Fruit fly (Drosophila melanogaster): ENCODE measurements around the gene ChAT.
A peak's percentile ranks its signal among the peaks of the same experiment; 100 is the strongest.

Gene ChAT

DNA sequence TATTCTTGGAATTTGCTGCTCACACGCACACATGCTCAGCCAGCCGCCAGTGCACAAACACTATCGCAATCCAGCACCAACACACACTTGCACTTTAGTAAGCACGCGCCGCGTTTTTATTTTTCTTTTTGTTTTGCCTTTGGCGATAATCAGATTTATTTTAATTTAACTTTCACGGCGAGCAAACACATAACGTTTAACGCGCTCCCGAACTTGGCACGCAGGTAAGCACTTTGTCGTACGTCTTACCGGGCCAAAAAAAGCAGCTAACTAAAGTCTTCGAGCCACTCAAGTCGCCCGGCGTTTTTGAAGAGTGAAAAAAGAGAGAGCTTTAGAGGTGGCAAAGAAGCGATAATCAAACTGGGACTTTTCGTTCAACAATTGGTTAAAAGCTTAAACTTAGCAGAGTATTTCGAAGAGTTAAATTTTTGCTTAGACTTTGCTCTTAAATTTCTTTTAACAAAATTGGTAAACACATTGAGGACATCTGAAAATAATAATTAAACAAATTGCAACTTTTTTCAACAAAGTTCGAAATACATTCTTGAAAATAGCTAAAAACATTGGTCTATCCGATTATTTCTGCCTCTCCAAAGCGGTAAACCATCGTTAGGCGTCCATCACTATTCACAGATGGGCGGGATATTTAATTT lies 38.1 kb downstream of the ChAT start, which contains the start of gene Mekk1 (continued):
- no peak for TF ChIP-seq Six4 (GFP tag; optimal IDR thresholded peaks at IDR 0.05)
- peak; percentile 12 for TF ChIP-seq Hr3 (GFP tag; optimal IDR thresholded peaks at IDR 0.05)
- TF ChIP-seq Sry-β (GFP tag; optimal IDR thresholded peaks at IDR 0.05), result peak; percentile 87
- TF ChIP-seq CG15269 (tag; optimal IDR thresholded peaks at IDR 0.05), result peak; percentile 53
- peak in 1 of 3 experiments; percentile 30 for TF ChIP-seq lola (GFP tag; optimal IDR thresholded peaks at IDR 0.05)
- TF ChIP-seq Camta (GFP tag; optimal IDR thresholded peaks at IDR 0.05), result peak; percentile 19
- TF ChIP-seq gsb-n (tag; optimal IDR thresholded peaks at IDR 0.05), result peak; percentile 29
- TF ChIP-seq CG4820 (GFP tag; optimal IDR thresholded peaks at IDR 0.05), result no peak
- peak; percentile 67 for TF ChIP-seq HLH54F (GFP tag; optimal IDR thresholded peaks at IDR 0.05)
- TF ChIP-seq Scr (GFP tag; IDR thresholded peaks at IDR 0.05; ENCODE audit: partially characterized antibody), result peak; percentile 77
- TF ChIP-seq inv (GFP tag; IDR thresholded peaks at IDR 0.05; ENCODE audit: partially characterized antibody), result peak; percentile 56
- peak; percentile 31 for TF ChIP-seq Antp (GFP tag; optimal IDR thresholded peaks at IDR 0.05)
- no peak for TF ChIP-seq cato (GFP tag; optimal IDR thresholded peaks at IDR 0.05; ENCODE audit: borderline replicate concordance)
- peak; percentile 17 for TF ChIP-seq her (GFP tag; optimal IDR thresholded peaks at IDR 0.05)
- peak; percentile 7 for TF ChIP-seq CG10431 (GFP tag; optimal IDR thresholded peaks at IDR 0.05)
- TF ChIP-seq CG12299 (tag; optimal IDR thresholded peaks at IDR 0.05), result no peak
- peak; percentile 74 for TF ChIP-seq CG13287 (GFP tag; IDR thresholded peaks at IDR 0.05; ENCODE audit: partially characterized antibody)
- TF ChIP-seq CG2120 (GFP tag; optimal IDR thresholded peaks at IDR 0.05), result peak; percentile 79
- TF ChIP-seq lab (GFP tag; optimal IDR thresholded peaks at IDR 0.05), result peak; percentile 53
- no peak for TF ChIP-seq esg (GFP tag; conservative IDR thresholded peaks at IDR 0.05)
- peak; percentile 26 for TF ChIP-seq Blimp-1 (GFP tag; optimal IDR thresholded peaks at IDR 0.05)
- peak; percentile 63 for TF ChIP-seq NfI (GFP tag; optimal IDR thresholded peaks at IDR 0.05)
- TF ChIP-seq pho (GFP tag; optimal IDR thresholded peaks at IDR 0.05), result peak; percentile 63
- TF ChIP-seq Drgx (GFP tag; IDR thresholded peaks at IDR 0.05), result peak; percentile 5; the same call in 1 of the 2 replicates
- TF ChIP-seq CG6765 (GFP tag; optimal IDR thresholded peaks at IDR 0.05), result peak; percentile 1
- TF ChIP-seq dpn (GFP tag; optimal IDR thresholded peaks at IDR 0.05), result peak; percentile 39 to 52
- TF ChIP-seq CG16813 (GFP tag; IDR thresholded peaks at IDR 0.05; ENCODE audit: partially characterized antibody), result peak; percentile 61
- TF ChIP-seq mam (GFP tag; optimal IDR thresholded peaks at IDR 0.05), result peak; percentile 70
- TF ChIP-seq sug (tag; optimal IDR thresholded peaks at IDR 0.05), result peak; percentile 83
- peak; percentile 26 for TF ChIP-seq CG2712 (tag; optimal IDR thresholded peaks at IDR 0.05)
- peak; percentile 52 for TF ChIP-seq amos (GFP tag; IDR thresholded peaks at IDR 0.05; ENCODE audit: partially characterized antibody)
- peak; percentile 71 for TF ChIP-seq CG10543 (GFP tag; optimal IDR thresholded peaks at IDR 0.05)
- TF ChIP-seq Taf1 (GFP tag; IDR thresholded peaks at IDR 0.05), result no peak
- peak; percentile 59 for TF ChIP-seq CG12155 (GFP tag; optimal IDR thresholded peaks at IDR 0.05)
- peak; percentile 45 for TF ChIP-seq CG10267 (tag; optimal IDR thresholded peaks at IDR 0.05)
- peak; percentile 31; the same call in 1 of the 3 replicates for TF ChIP-seq Aef1 (GFP tag; IDR thresholded peaks at IDR 0.05)
- peak; percentile 53 for TF ChIP-seq jumu (GFP tag; optimal IDR thresholded peaks at IDR 0.05)
- peak; percentile 60 for TF ChIP-seq CG12659 (GFP tag; optimal IDR thresholded peaks at IDR 0.05)
- peak in 1 of 2 experiments; percentile 43 for TF ChIP-seq Trl (optimal IDR thresholded peaks at IDR 0.05)
- peak; percentile 38 for TF ChIP-seq Trl (GFP tag; optimal IDR thresholded peaks at IDR 0.05)
- TF ChIP-seq HmgD (GFP tag; optimal IDR thresholded peaks at IDR 0.05), result peak; percentile 38
- TF ChIP-seq Ravus (GFP tag; IDR thresholded peaks at IDR 0.05), result no peak
- TF ChIP-seq pnt (GFP tag; optimal IDR thresholded peaks at IDR 0.05), result peak; percentile 9
- TF ChIP-seq Xrp1 (GFP tag; IDR thresholded peaks at IDR 0.05), result peak; percentile 24; the same call in 1 of the 2 replicates
- TF ChIP-seq nom (GFP tag; optimal IDR thresholded peaks at IDR 0.05), result peak; percentile 62
- TF ChIP-seq CG12942 (GFP tag; optimal IDR thresholded peaks at IDR 0.05), result peak; percentile 25
- TF ChIP-seq bsh (GFP tag; optimal IDR thresholded peaks at IDR 0.05), result peak in 1 of 2 experiments; percentile 51
- TF ChIP-seq CG3838 (GFP tag; optimal IDR thresholded peaks at IDR 0.05), result no peak
- no peak for TF ChIP-seq CG30020 (tag; optimal IDR thresholded peaks at IDR 0.05)

All from whole organism, embryonic.